Fruit fly (Drosophila melanogaster) whole organism, prepupa: ENCODE data around the gene CG31869.

Experiments used
- CG10669 ChIP-seq: fragments of 200-800 bp; sonication (Bioruptor generic); optimal IDR thresholded peaks from 3 replicates; lab custom pipeline; 2018; ENCODE audit warnings: missing biosample characterization, mild to moderate bottlenecking, missing genetic modification characterization, moderate library complexity
- CG11294 ChIP-seq: fragments of 200-800 bp; sonication (Bioruptor generic); IDR thresholded peaks from 2 replicates; pipeline ENCODE4 v1.3.6; 2022; ENCODE audit warnings: missing biosample characterization, missing genetic modification characterization
- CG11762 ChIP-seq: fragments of 200-800 bp; sonication (Bioruptor generic); optimal IDR thresholded peaks from 3 replicates; lab custom pipeline; 2016; ENCODE audit warnings: missing biosample characterization, missing genetic modification characterization; ENCODE audit not compliant: insufficient read depth
- CG11902 ChIP-seq: fragments of 200-800 bp; sonication (Bioruptor generic); optimal IDR thresholded peaks from 3 replicates; lab custom pipeline; 2016; ENCODE audit warnings: missing biosample characterization, missing genetic modification characterization
- CG31627 ChIP-seq: fragments of 200-800 bp; sonication (Bioruptor generic); optimal IDR thresholded peaks from 3 replicates; lab custom pipeline; 2016; ENCODE audit warnings: missing biosample characterization, missing genetic modification characterization
- CG32006 ChIP-seq: fragments of 200-800 bp; sonication (Bioruptor generic); optimal IDR thresholded peaks from 3 replicates; lab custom pipeline; 2017; ENCODE audit warnings: missing biosample characterization, mild to moderate bottlenecking, missing genetic modification characterization
- CG6163 ChIP-seq: fragments of 200-800 bp; sonication (Bioruptor generic); IDR thresholded peaks from 3 replicates; pipeline ENCODE4 v1.3.6; 2022; ENCODE audit warnings: missing biosample characterization, missing genetic modification characterization
- CG6276 ChIP-seq: fragments of 200-800 bp; sonication (Bioruptor generic); optimal IDR thresholded peaks from 2 replicates; lab custom pipeline; 2017; ENCODE audit warnings: missing biosample characterization, mild to moderate bottlenecking, missing genetic modification characterization
- CG6808 ChIP-seq: fragments of 200-800 bp; sonication (Bioruptor generic); optimal IDR thresholded peaks from 3 replicates; lab custom pipeline; 2017; ENCODE audit warnings: missing biosample characterization, missing genetic modification characterization, mild to moderate bottlenecking, moderate library complexity, missing genetic modification reagents
- CG6854 ChIP-seq: fragments of 200-800 bp; sonication (Bioruptor generic); optimal IDR thresholded peaks from 2 replicates; lab custom pipeline; 2017; ENCODE audit warnings: missing biosample characterization, mild to moderate bottlenecking, missing genetic modification characterization
- CG7368 ChIP-seq: fragments of 200-800 bp; sonication (Bioruptor generic); optimal IDR thresholded peaks from 3 replicates; lab custom pipeline; 2016; ENCODE audit warnings: missing biosample characterization, missing genetic modification characterization
- CG8119 ChIP-seq: fragments of 200-800 bp; sonication (Bioruptor generic); IDR thresholded peaks from 3 replicates; pipeline ENCODE4 v1.3.6; 2022; ENCODE audit warnings: missing biosample characterization, missing genetic modification characterization
- CG8319 ChIP-seq: fragments of 200-800 bp; sonication (Bioruptor generic); optimal IDR thresholded peaks from 3 replicates; lab custom pipeline; 2016; ENCODE audit warnings: missing biosample characterization, missing genetic modification characterization
- CG8632 ChIP-seq: fragments of 200-800 bp; sonication (Bioruptor generic); optimal IDR thresholded peaks from 3 replicates; lab custom pipeline; 2016; ENCODE audit warnings: missing biosample characterization, missing genetic modification characterization
- CG9139 ChIP-seq: fragments of 200-800 bp; sonication (Bioruptor generic); optimal IDR thresholded peaks from 3 replicates; lab custom pipeline; 2017; ENCODE audit warnings: missing biosample characterization, mild to moderate bottlenecking, missing genetic modification characterization
- Eip75B ChIP-seq: fragments of 200-800 bp; sonication (Bioruptor generic); optimal IDR thresholded peaks from 3 replicates; lab custom pipeline; 2016; ENCODE audit warnings: missing biosample characterization, missing genetic modification characterization
- Eip78C ChIP-seq: fragments of 200-800 bp; sonication (Bioruptor generic); peaks from one replicate; lab custom pipeline; 2016; ENCODE audit warnings: missing biosample characterization, missing genetic modification characterization
- Eip93F ChIP-seq: fragments of 200-800 bp; sonication (Bioruptor generic); optimal IDR thresholded peaks from 2 replicates; lab custom pipeline; 2016; ENCODE audit warnings: missing biosample characterization, mild to moderate bottlenecking, missing genetic modification characterization
- Ets21C ChIP-seq: fragments of 200-800 bp; sonication (Bioruptor generic); optimal IDR thresholded peaks from 3 replicates; lab custom pipeline; 2016; ENCODE audit warnings: missing biosample characterization, missing genetic modification characterization
- Ets96B ChIP-seq: fragments of 200-800 bp; optimal IDR thresholded peaks from 2 replicates; lab custom pipeline; 2019; ENCODE audit warnings: missing biosample characterization, mild to moderate bottlenecking, missing genetic modification characterization, moderate library complexity
- Hr38 ChIP-seq: sonication (Bioruptor generic); optimal IDR thresholded peaks from 2 replicates; lab custom pipeline; 2016; ENCODE audit warnings: missing biosample characterization, missing genetic modification characterization
- Hr39 ChIP-seq: fragments of 200-800 bp; sonication (Bioruptor generic); optimal IDR thresholded peaks from 2 replicates; lab custom pipeline; 2016; ENCODE audit warnings: missing biosample characterization, missing genetic modification characterization
- Hr4 ChIP-seq: fragments of 200-800 bp; sonication (Bioruptor generic); optimal IDR thresholded peaks from 3 replicates; lab custom pipeline; 2016; ENCODE audit warnings: missing biosample characterization, missing genetic modification characterization
- Lpt ChIP-seq: fragments of 200-800 bp; sonication (Bioruptor generic); optimal IDR thresholded peaks from 3 replicates; lab custom pipeline; 2016; ENCODE audit warnings: missing biosample characterization, missing genetic modification characterization
- Sox102F ChIP-seq: fragments of 200-800 bp; sonication (Bioruptor generic); optimal IDR thresholded peaks from 2 replicates; lab custom pipeline; 2016; ENCODE audit warnings: missing biosample characterization, mild to moderate bottlenecking, missing genetic modification characterization
- Sox14 ChIP-seq: fragments of 200-800 bp; sonication (Bioruptor generic); optimal IDR thresholded peaks from 3 replicates; lab custom pipeline; 2016; ENCODE audit warnings: missing biosample characterization, missing genetic modification characterization
- Sox15 ChIP-seq: fragments of 200-800 bp; sonication (Bioruptor generic); optimal IDR thresholded peaks from 3 replicates; lab custom pipeline; 2016; ENCODE audit warnings: missing biosample characterization, missing genetic modification characterization
- achi ChIP-seq: fragments of 200-800 bp; sonication (Bioruptor generic); optimal IDR thresholded peaks from 3 replicates; lab custom pipeline; 2016; ENCODE audit warnings: missing biosample characterization, missing genetic modification characterization
- acj6 ChIP-seq: fragments of 200-800 bp; sonication (Bioruptor generic); optimal IDR thresholded peaks from 3 replicates; lab custom pipeline; 2016; ENCODE audit warnings: missing biosample characterization, missing genetic modification characterization
- dac ChIP-seq: fragments of 200-800 bp; sonication (Bioruptor generic); optimal IDR thresholded peaks from 2 replicates; lab custom pipeline; 2017; ENCODE audit warnings: missing biosample characterization, mild to moderate bottlenecking, missing genetic modification characterization
- eg ChIP-seq: fragments of 200-800 bp; sonication (Bioruptor generic); IDR thresholded peaks from 3 replicates; pipeline ENCODE4 v1.3.6; 2022; ENCODE audit warnings: missing biosample characterization, missing genetic modification characterization
- esn ChIP-seq: fragments of 200-800 bp; sonication (Bioruptor generic); optimal IDR thresholded peaks from 2 replicates; lab custom pipeline; 2016; ENCODE audit warnings: missing biosample characterization, mild to moderate bottlenecking, missing genetic modification characterization, moderate library complexity
- fkh ChIP-seq: fragments of 200-800 bp; sonication (Bioruptor generic); optimal IDR thresholded peaks from 3 replicates; lab custom pipeline; 2017; ENCODE audit warnings: missing biosample characterization, mild to moderate bottlenecking, missing genetic modification characterization, moderate library complexity
- lz ChIP-seq: fragments of 200-800 bp; sonication (Bioruptor generic); optimal IDR thresholded peaks from 3 replicates; lab custom pipeline; 2016; ENCODE audit warnings: missing biosample characterization, missing genetic modification characterization
- net ChIP-seq: fragments of 200-800 bp; sonication (Bioruptor generic); optimal IDR thresholded peaks from 3 replicates; lab custom pipeline; 2016; ENCODE audit warnings: missing biosample characterization, missing genetic modification characterization
- pdm3 ChIP-seq: fragments of 200-800 bp; sonication (Bioruptor generic); optimal IDR thresholded peaks from 3 replicates; lab custom pipeline; 2016; ENCODE audit warnings: missing biosample characterization, missing genetic modification characterization
- ss ChIP-seq, 2 experiments: fragments of 200-800 bp; sonication (Bioruptor generic); optimal IDR thresholded peaks; 2 replicates in 1 of 2; 3 replicates in 1 of 2; lab custom pipeline; 2017 to 2018; ENCODE audit warnings: mild to moderate bottlenecking in 2 of 2, missing biosample characterization in 2 of 2, missing genetic modification characterization in 2 of 2, moderate library complexity in 1 of 2
- svp ChIP-seq: fragments of 200-800 bp; sonication (Bioruptor generic); peaks from one replicate; lab custom pipeline; 2016; ENCODE audit warnings: missing biosample characterization, missing genetic modification characterization
- topi ChIP-seq: fragments of 200-800 bp; sonication (Bioruptor generic); optimal IDR thresholded peaks from 3 replicates; lab custom pipeline; 2016; ENCODE audit warnings: missing biosample characterization, missing genetic modification characterization
- vri ChIP-seq: fragments of 200-800 bp; sonication (Bioruptor generic); optimal IDR thresholded peaks from 3 replicates; lab custom pipeline; 2016; ENCODE audit warnings: missing biosample characterization, mild to moderate bottlenecking, missing genetic modification characterization

The CG31869 gene

dm6 chr2L:10849511-10850191 is 48.7 kb upstream of the CG31869 start, which contains the start of gene SmydA-3 (continued):
- TF ChIP-seq Sox15 (GFP tag; lab: Kevin White, UChicago) (no peak), Ets21C (GFP tag; lab: Kevin White, UChicago) (no peak), CG6276 (GFP tag; lab: Kevin White, UChicago) (peak; percentile 70), Eip93F (GFP tag; lab: Kevin White, UChicago) (no peak), Hr39 (GFP tag; lab: Kevin White, UChicago) (no peak), ss (GFP tag; optimal IDR thresholded peaks at IDR 0.05; lab: Kevin White, UChicago) (no peak), CG9139 (GFP tag; lab: Kevin White, UChicago) (no peak), CG7368 (no peak), Hr4 (GFP tag; lab: Kevin White, UChicago) (peak; percentile 58), CG6808 (GFP tag; lab: Kevin White, UChicago) (no peak), Lpt (GFP tag; lab: Kevin White, UChicago) (peak; percentile 25), lz (GFP tag; lab: Kevin White, UChicago) (peak; percentile 12), CG6163 (peak; percentile 64), Ets96B (tag; lab: Kevin White, UChicago) (peak; percentile 19), Sox102F (GFP tag; lab: Kevin White, UChicago) (no peak), vri (GFP tag; lab: Kevin White, UChicago) (no peak), eg (peak; percentile 82), CG11294 (0 out of 2 replicates have a peak, but pooled peaks have one; percentile 32), CG11902 (GFP tag; lab: Kevin White, UChicago) (no peak), acj6 (GFP tag; lab: Kevin White, UChicago) (no peak), achi (GFP tag; lab: Kevin White, UChicago) (peak; percentile 51), CG31627 (no peak), topi (GFP tag; lab: Kevin White, UChicago) (no peak), Eip75B (GFP tag; lab: Kevin White, UChicago) (no peak), esn (peak; percentile 22), CG10669 (GFP tag; lab: Kevin White, UChicago) (no peak), Eip78C (GFP tag; lab: Kevin White, UChicago) (peak; percentile 74), CG8119 (GFP tag; lab: Robert Waterston, UW) (peak; percentile 69; the same call in 2 of the 3 replicates), fkh (GFP tag; lab: Kevin White, UChicago) (no peak), pdm3 (GFP tag; lab: Kevin White, UChicago) (no peak), CG8632 (GFP tag; lab: Kevin White, UChicago) (peak; percentile 30), CG11762 (GFP tag; lab: Kevin White, UChicago) (no peak), CG32006 (GFP tag; lab: Kevin White, UChicago) (peak; percentile 81)

- TF ChIP-seq CG6163 (no peak), acj6 (GFP tag; lab: Kevin White, UChicago) (no peak), dac (GFP tag; lab: Kevin White, UChicago) (no peak), CG8119 (GFP tag; lab: Robert Waterston, UW) (no peak), CG6854 (GFP tag; lab: Kevin White, UChicago) (no peak), CG8319 (GFP tag; lab: Kevin White, UChicago) (no peak), ss (GFP tag; optimal IDR thresholded peaks at IDR 0.05; lab: Kevin White, UChicago) (no peak), CG11902 (GFP tag; lab: Kevin White, UChicago) (no peak), Sox14 (GFP tag; lab: Kevin White, UChicago) (no peak), Lpt (GFP tag; lab: Kevin White, UChicago) (no peak), net (GFP tag; lab: Kevin White, UChicago) (no peak), vri (GFP tag; lab: Kevin White, UChicago) (no peak), Ets96B (tag; lab: Kevin White, UChicago) (no peak), topi (GFP tag; lab: Kevin White, UChicago) (no peak), Sox102F (GFP tag; lab: Kevin White, UChicago) (no peak), svp (GFP tag; lab: Kevin White, UChicago) (no peak), Hr38 (GFP tag; lab: Kevin White, UChicago) (no peak), CG7368 (no peak), Sox15 (GFP tag; lab: Kevin White, UChicago) (no peak)
These were observed 46.0 kb upstream of the CG31869 start, which contains the start of gene Porin2 for dm6 chr2L:10846944-10847343. Gene Porin2, minus strand, starts transcription at chr2L:10847044.
